Worm (Caenorhabditis elegans) whole organism, young adult: ENCODE data around the gene H10E21.5.
A peak's percentile ranks its signal among the peaks of the same experiment; 100 is the strongest.
"Not testable (repeated sequence)": the region's sequence is repeated elsewhere in the genome, so short reads cannot be mapped to it uniquely, and the experiment has no call there.

Source experiments
- B0261.1 ChIP-seq: sonication (generic microtip); optimal IDR thresholded peaks from 2 replicates; lab custom pipeline; 2016; ENCODE audit warnings: mild to moderate bottlenecking, missing genetic modification characterization, moderate library complexity, missing compliant biosample characterization
- D2030.7 ChIP-seq: fragments of 200-800 bp; sonication (Bioruptor generic); IDR thresholded peaks from 2 replicates; pipeline ENCODE4 v1.3.6; 2022; ENCODE audit warnings: missing genetic modification reagents, missing genetic modification characterization, missing compliant biosample characterization
- F52B5.7 ChIP-seq: sonication (generic microtip); optimal IDR thresholded peaks from 2 replicates; lab custom pipeline; 2016; ENCODE audit warnings: mild to moderate bottlenecking, missing genetic modification characterization, missing compliant biosample characterization
- Y67H2A.10 ChIP-seq: fragments of 200-800 bp; sonication (Bioruptor generic); conservative IDR thresholded peaks from 2 replicates; pipeline ENCODE4 v1.3.6; 2022; ENCODE audit warnings: missing genetic modification reagents, missing genetic modification characterization, missing compliant biosample characterization
- attf-3 ChIP-seq: fragments of 200-800 bp; sonication (Bioruptor generic); conservative IDR thresholded peaks from 2 replicates; pipeline ENCODE4 v1.3.6; 2022; ENCODE audit warnings: missing genetic modification reagents, missing genetic modification characterization, missing compliant biosample characterization
- ceh-91 ChIP-seq: fragments of 200-800 bp; sonication (Bioruptor generic); IDR thresholded peaks from 2 replicates; pipeline ENCODE4 v1.3.6; 2022; ENCODE audit warnings: missing genetic modification reagents, missing genetic modification characterization, missing compliant biosample characterization
- chd-7 ChIP-seq: sonication (generic microtip); optimal IDR thresholded peaks from 2 replicates; lab custom pipeline; 2016; ENCODE audit warnings: mild to moderate bottlenecking, missing genetic modification characterization, moderate library complexity, missing compliant biosample characterization
- dox-1 ChIP-seq: fragments of 200-800 bp; sonication (Bioruptor generic); IDR thresholded peaks from 2 replicates; pipeline ENCODE4 v1.3.6; 2022; ENCODE audit warnings: missing genetic modification reagents, missing genetic modification characterization, missing compliant biosample characterization
- egl-44 ChIP-seq: fragments of 200-800 bp; sonication (Bioruptor generic); IDR thresholded peaks from 2 replicates; pipeline ENCODE4 v1.3.6; 2022; ENCODE audit warnings: missing genetic modification reagents, missing genetic modification characterization, missing compliant biosample characterization
- egrh-3 ChIP-seq: fragments of 200-800 bp; sonication (Bioruptor generic); IDR thresholded peaks from 2 replicates; pipeline ENCODE4 v1.3.6; 2022; ENCODE audit warnings: missing genetic modification reagents, missing genetic modification characterization, missing compliant biosample characterization
- ekl-4 ChIP-seq: fragments of 200-800 bp; sonication (Bioruptor generic); IDR thresholded peaks from 2 replicates; pipeline ENCODE4 v1.3.6; 2022; ENCODE audit warnings: missing genetic modification reagents, missing genetic modification characterization, missing compliant biosample characterization
- gei-17 ChIP-seq: fragments of 200-800 bp; sonication (Bioruptor generic); optimal IDR thresholded peaks from 2 replicates; lab custom pipeline; 2018; ENCODE audit warnings: mild to moderate bottlenecking, missing genetic modification characterization, missing compliant biosample characterization
- hlh-26 ChIP-seq: fragments of 200-800 bp; sonication (Bioruptor generic); conservative IDR thresholded peaks from 2 replicates; pipeline ENCODE4 v1.3.6; 2022; ENCODE audit warnings: missing genetic modification reagents, missing genetic modification characterization, missing compliant biosample characterization
- lin-35 ChIP-seq, 3 experiments: fragments of 150-350 bp in 2 of 3; sonication (generic microtip) in 1 of 3; optimal IDR thresholded peaks; 2 replicates each; lab custom pipeline; 2014 to 2018; ENCODE audit warnings: missing biosample characterization in 3 of 3, missing genetic modification characterization in 3 of 3, missing genetic modification reagents in 3 of 3
- lir-1 ChIP-seq: fragments of 200-800 bp; sonication (Bioruptor generic); conservative IDR thresholded peaks from 2 replicates; pipeline ENCODE4 v1.3.6; 2022; ENCODE audit warnings: missing genetic modification reagents, missing genetic modification characterization, missing compliant biosample characterization
- lsl-1 ChIP-seq: fragments of 200-800 bp; sonication (Bioruptor generic); optimal IDR thresholded peaks from 2 replicates; lab custom pipeline; 2018; ENCODE audit warnings: mild to moderate bottlenecking, missing genetic modification characterization, moderate library complexity, missing compliant biosample characterization
- madf-6 ChIP-seq: fragments of 200-800 bp; sonication (Bioruptor generic); IDR thresholded peaks from 2 replicates; pipeline ENCODE4 v1.3.6; 2022; ENCODE audit warnings: missing genetic modification reagents, missing genetic modification characterization, missing compliant biosample characterization
- mcd-1 ChIP-seq: fragments of 200-800 bp; sonication (Bioruptor generic); IDR thresholded peaks from 2 replicates; pipeline ENCODE4 v1.3.6; 2022; ENCODE audit warnings: missing genetic modification reagents, missing genetic modification characterization, missing compliant biosample characterization
- nfya-1 ChIP-seq: sonication (generic microtip); optimal IDR thresholded peaks from 2 replicates; lab custom pipeline; 2017; ENCODE audit warnings: antibody characterized with exemption, missing compliant biosample characterization, missing genetic modification characterization, borderline replicate concordance; ENCODE audit not compliant: insufficient read depth
- nfyb-1 ChIP-seq: fragments of 200-800 bp; sonication (Bioruptor generic); IDR thresholded peaks from 2 replicates; pipeline ENCODE4 v1.3.6; 2022; ENCODE audit warnings: missing genetic modification reagents, missing genetic modification characterization, missing compliant biosample characterization
- pbrm-1 ChIP-seq: fragments of 200-800 bp; sonication (Bioruptor generic); IDR thresholded peaks from 2 replicates; pipeline ENCODE4 v1.3.6; 2022; ENCODE audit warnings: missing genetic modification reagents, missing genetic modification characterization, missing compliant biosample characterization
- rpc-1 ChIP-seq, 2 experiments: fragments of 150-350 bp in 1 of 2; sonication (generic microtip) in 1 of 2; optimal IDR thresholded peaks; 2 replicates each; lab custom pipeline; 2014 to 2018; ENCODE audit warnings: missing biosample characterization in 1 of 2, missing genetic modification characterization in 1 of 2, missing genetic modification reagents in 1 of 2, missing genotype in 1 of 2
- sptf-2 ChIP-seq: fragments of 200-800 bp; sonication (Bioruptor generic); optimal IDR thresholded peaks from 2 replicates; lab custom pipeline; 2018; ENCODE audit warnings: mild to moderate bottlenecking, missing genetic modification characterization, missing compliant biosample characterization
- tbp1 ChIP-seq: fragments of 200-800 bp; sonication (Bioruptor generic); optimal IDR thresholded peaks from 2 replicates; lab custom pipeline; 2018; ENCODE audit warnings: mild to moderate bottlenecking, missing genetic modification characterization, missing compliant biosample characterization
- tbx-9 ChIP-seq: sonication (generic microtip); optimal IDR thresholded peaks from 2 replicates; lab custom pipeline; 2016; ENCODE audit warnings: borderline replicate concordance, missing genetic modification characterization, inconsistent platforms, missing compliant biosample characterization
- xnd-1 ChIP-seq: sonication (generic microtip); optimal IDR thresholded peaks from 2 replicates; lab custom pipeline; 2016; ENCODE audit warnings: missing genotype, missing genetic modification reagents, missing genetic modification characterization, missing compliant biosample characterization
- zfh-2 ChIP-seq: fragments of 200-800 bp; sonication (Bioruptor generic); conservative IDR thresholded peaks from 2 replicates; pipeline ENCODE4 v1.3.6; 2022; ENCODE audit warnings: missing genetic modification reagents, missing genetic modification characterization, missing compliant biosample characterization
- ztf-3 ChIP-seq: fragments of 200-800 bp; sonication (Bioruptor generic); optimal IDR thresholded peaks from 2 replicates; lab custom pipeline; 2018; ENCODE audit warnings: mild to moderate bottlenecking, missing genetic modification characterization, missing compliant biosample characterization

Gene H10E21.5

ce11 chrIII:58723-59122 lies 35.0 kb upstream of the H10E21.5 start:
- TF ChIP-seq B0261.1 (tag; lab: Kevin White, UChicago) (peak; percentile 35), rpc-1 (tag; optimal IDR thresholded peaks at IDR 0.05; lab: Kevin White, UChicago) (peak; percentile 32), D2030.7 (GFP tag; lab: Robert Waterston, UW) (peak; percentile 50), tbp1 (GFP tag; lab: Kevin White, UChicago) (peak; percentile 75), nfyb-1 (peak; percentile 33; the same call in 1 of the 2 replicates), madf-6 (GFP tag; lab: Robert Waterston, UW) (0 out of 2 replicates have a peak, but pooled peaks have one; percentile 15)
- TF ChIP-seq rpc-1 (optimal IDR thresholded peaks at IDR 0.05; lab: Kevin White, UChicago), result not testable (repeated sequence)

ce11 chrIII:57257-57656 lies 33.5 kb upstream of the H10E21.5 start:
- TF ChIP-seq attf-3, result peak; percentile 52; the same call in 1 of the 2 replicates
- TF ChIP-seq, all 124 proteins: peak for 1; not testable (repeated sequence) for 123

- TF ChIP-seq zfh-2 (GFP tag; lab: Robert Waterston, UW) (peak; percentile 46), egrh-3 (GFP tag; lab: Robert Waterston, UW) (peak; percentile 30; the same call in 1 of the 2 replicates), madf-6 (GFP tag; lab: Robert Waterston, UW) (no peak), D2030.7 (GFP tag; lab: Robert Waterston, UW) (0 out of 2 replicates have a peak, but pooled peaks have one; percentile 42), mcd-1 (GFP tag; lab: Robert Waterston, UW) (peak; percentile 31; the same call in 1 of the 2 replicates)
Observed at ce11 chrIII:53696-54095, 29.9 kb upstream of the H10E21.5 start.

ce11 chrIII:51622-52021 lies 27.9 kb upstream of the H10E21.5 start:
- TF ChIP-seq gei-17 (GFP tag; lab: Kevin White, UChicago) (no peak), ceh-91 (GFP tag; lab: Robert Waterston, UW) (no peak), F52B5.7 (tag; lab: Kevin White, UChicago) (no peak), lir-1 (GFP tag; lab: Robert Waterston, UW) (no peak), Y67H2A.10 (GFP tag; lab: Robert Waterston, UW) (no peak), ztf-3 (no peak), zfh-2 (GFP tag; lab: Robert Waterston, UW) (peak; percentile 73), hlh-26 (GFP tag; lab: Robert Waterston, UW) (no peak), egrh-3 (GFP tag; lab: Robert Waterston, UW) (peak; percentile 29; the same call in 1 of the 2 replicates), sptf-2 (GFP tag; lab: Kevin White, UChicago) (no peak), D2030.7 (GFP tag; lab: Robert Waterston, UW) (0 out of 2 replicates have a peak, but pooled peaks have one; percentile 35), chd-7 (tag; lab: Kevin White, UChicago) (no peak), pbrm-1 (GFP tag; lab: Robert Waterston, UW) (0 out of 2 replicates have a peak, but pooled peaks have one; percentile 8), lsl-1 (GFP tag; lab: Kevin White, UChicago) (no peak)

ce11 chrIII:50418-50817 lies 26.7 kb upstream of the H10E21.5 start:
- TF ChIP-seq egl-44 (GFP tag; lab: Robert Waterston, UW) (no peak), xnd-1 (tag; lab: Kevin White, UChicago) (no peak), tbx-9 (tag; lab: Kevin White, UChicago) (no peak), ekl-4 (GFP tag; lab: Robert Waterston, UW) (no peak), nfya-1 (tag; lab: Kevin White, UChicago) (no peak), F52B5.7 (tag; lab: Kevin White, UChicago) (no peak), dox-1 (no peak), zfh-2 (GFP tag; lab: Robert Waterston, UW) (peak; percentile 65), lin-35 (GFP tag; optimal IDR thresholded peaks at IDR 0.05; lab: Kevin White, UChicago) (no peak), egrh-3 (GFP tag; lab: Robert Waterston, UW) (peak; percentile 45; the same call in 1 of the 2 replicates)
